Worm (Caenorhabditis elegans): Measurements from ENCODE around the gene C14E2.1.

The C14E2.1 gene

ce11 chrX:1798543-1798942 lies 27.7 kb upstream of the C14E2.1 start:
- TF ChIP-seq ham-2 (GFP tag; optimal IDR thresholded peaks at IDR 0.05): no peak
- TF ChIP-seq flh-1 (GFP tag; optimal IDR thresholded peaks at IDR 0.05): no peak
- TF ChIP-seq mls-2 (tag; optimal IDR thresholded peaks at IDR 0.05): no peak
- TF ChIP-seq elt-3 (tag; optimal IDR thresholded peaks at IDR 0.05): no peak
- no peak for TF ChIP-seq nhr-2 (tag; optimal IDR thresholded peaks at IDR 0.05)
- TF ChIP-seq zip-8 (tag; optimal IDR thresholded peaks at IDR 0.05): no peak

- TF ChIP-seq lin-32 (GFP tag; optimal IDR thresholded peaks at IDR 0.05): peak; percentile 87
- TF ChIP-seq ceh-43 (GFP tag; optimal IDR thresholded peaks at IDR 0.05): no peak
- TF ChIP-seq cnd-1 (tag; optimal IDR thresholded peaks at IDR 0.05): peak; percentile 94
- no peak for TF ChIP-seq unc-62 (GFP tag; optimal IDR thresholded peaks at IDR 0.05)
- TF ChIP-seq ceh-83 (GFP tag; optimal IDR thresholded peaks at IDR 0.05): no peak
- no peak for TF ChIP-seq nhr-237 (tag; optimal IDR thresholded peaks at IDR 0.05)
- TF ChIP-seq hlh-1 (tag; optimal IDR thresholded peaks at IDR 0.05): no peak
Measured at ce11 chrX:1800980-1801506, 25.2 kb upstream of the C14E2.1 start, which contains the start of gene C14E2.11. Gene C14E2.11, plus strand, starts transcription at chrX:1801456.

ce11 chrX:1811436-1811835 lies 14.8 kb upstream of the C14E2.1 start, which contains the start of gene C14E2.3:
Gene C14E2.3, minus strand, starts transcription at chrX:1811536.
- TF ChIP-seq ceh-83 (GFP tag; optimal IDR thresholded peaks at IDR 0.05): no peak
- TF ChIP-seq elt-3 (tag; optimal IDR thresholded peaks at IDR 0.05): no peak
- no peak for TF ChIP-seq mab-5 (tag; optimal IDR thresholded peaks at IDR 0.05)
- no peak for TF ChIP-seq ztf-11 (tag; optimal IDR thresholded peaks at IDR 0.05)
- no peak for TF ChIP-seq zip-8 (tag; optimal IDR thresholded peaks at IDR 0.05)
- TF ChIP-seq bed-3 (GFP tag; optimal IDR thresholded peaks at IDR 0.05): no peak
- no peak for TF ChIP-seq pha-4 (tag; optimal IDR thresholded peaks at IDR 0.05)
- TF ChIP-seq hlh-1 (tag; optimal IDR thresholded peaks at IDR 0.05): no peak
- no peak for TF ChIP-seq M03D4.4 (tag; optimal IDR thresholded peaks at IDR 0.05)
- no peak for TF ChIP-seq drap-1 (GFP tag; optimal IDR thresholded peaks at IDR 0.05)
- no peak for TF ChIP-seq nhr-2 (tag; optimal IDR thresholded peaks at IDR 0.05)
- no peak for TF ChIP-seq mep-1 (tag; optimal IDR thresholded peaks at IDR 0.05)

ce11 chrX:1816106-1816505 lies 10.2 kb upstream of the C14E2.1 start, which contains the start of gene C14E2.7:
Gene C14E2.7, plus strand, starts transcription at chrX:1816406.
- no peak for TF ChIP-seq blmp-1 (tag; optimal IDR thresholded peaks at IDR 0.05)
- no peak for TF ChIP-seq mep-1 (tag; optimal IDR thresholded peaks at IDR 0.05)
- TF ChIP-seq lin-13 (tag; optimal IDR thresholded peaks at IDR 0.05): no peak
- TF ChIP-seq ceh-83 (GFP tag; optimal IDR thresholded peaks at IDR 0.05): no peak
- TF ChIP-seq nhr-76 (tag; optimal IDR thresholded peaks at IDR 0.05): no peak
- no peak for TF ChIP-seq sptf-1 (tag; optimal IDR thresholded peaks at IDR 0.05)
- TF ChIP-seq nhr-28 (tag; optimal IDR thresholded peaks at IDR 0.05): no peak
- no peak for TF ChIP-seq lsy-2 (tag; optimal IDR thresholded peaks at IDR 0.05)
- TF ChIP-seq lin-32 (GFP tag; optimal IDR thresholded peaks at IDR 0.05): no peak
- no peak for TF ChIP-seq nhr-2 (tag; optimal IDR thresholded peaks at IDR 0.05)
- no peak for TF ChIP-seq nhr-237 (tag; optimal IDR thresholded peaks at IDR 0.05)
- TF ChIP-seq zip-8 (tag; optimal IDR thresholded peaks at IDR 0.05): no peak
- TF ChIP-seq flh-1 (GFP tag; optimal IDR thresholded peaks at IDR 0.05): no peak
- no peak for TF ChIP-seq mab-5 (tag; optimal IDR thresholded peaks at IDR 0.05)
- TF ChIP-seq tbx-8 (GFP tag; optimal IDR thresholded peaks at IDR 0.05): no peak
- TF ChIP-seq pha-4 (tag; optimal IDR thresholded peaks at IDR 0.05): no peak
- TF ChIP-seq ztf-11 (tag; optimal IDR thresholded peaks at IDR 0.05): no peak
- no peak for TF ChIP-seq ceh-39 (tag; optimal IDR thresholded peaks at IDR 0.05)
- no peak for TF ChIP-seq ceh-43 (GFP tag; optimal IDR thresholded peaks at IDR 0.05)

- no peak for TF ChIP-seq elt-1 (tag; optimal IDR thresholded peaks at IDR 0.05; ENCODE audit: borderline replicate concordance, insufficient read depth)
- no peak for TF ChIP-seq ham-2 (GFP tag; optimal IDR thresholded peaks at IDR 0.05)
- no peak for TF ChIP-seq nhr-28 (tag; optimal IDR thresholded peaks at IDR 0.05)
- TF ChIP-seq ztf-11 (tag; optimal IDR thresholded peaks at IDR 0.05): no peak
- TF ChIP-seq mab-5 (tag; optimal IDR thresholded peaks at IDR 0.05): no peak
- TF ChIP-seq elt-3 (tag; optimal IDR thresholded peaks at IDR 0.05): no peak
- TF ChIP-seq pha-4 (tag; optimal IDR thresholded peaks at IDR 0.05): no peak
- TF ChIP-seq mep-1 (tag; optimal IDR thresholded peaks at IDR 0.05): no peak
- no peak for TF ChIP-seq lin-13 (tag; optimal IDR thresholded peaks at IDR 0.05)
- no peak for TF ChIP-seq mls-2 (tag; optimal IDR thresholded peaks at IDR 0.05)
- no peak for TF ChIP-seq lsy-2 (tag; optimal IDR thresholded peaks at IDR 0.05)
- no peak for TF ChIP-seq unc-62 (GFP tag; optimal IDR thresholded peaks at IDR 0.05)
- TF ChIP-seq zip-8 (tag; optimal IDR thresholded peaks at IDR 0.05): no peak
Measured at ce11 chrX:1821235-1821634, 5.0 kb upstream of the C14E2.1 start, which contains the start of gene C14E2.4. Gene C14E2.4, minus strand, starts transcription at chrX:1821335.
